Fruit fly (Drosophila melanogaster) whole organism, wandering third instar larva: ENCODE results near the gene Tmtc1.

Experiments
- Dfd ChIP-seq: fragments of >200 bp; optimal IDR thresholded peaks from 2 replicates; lab custom pipeline; 2017; ENCODE audit warnings: missing biosample characterization, missing genetic modification characterization
- HLH106 ChIP-seq: fragments of 200-800 bp; optimal IDR thresholded peaks from 3 replicates; lab custom pipeline; 2019; ENCODE audit warnings: missing biosample characterization, mild to moderate bottlenecking, missing genetic modification characterization, moderate library complexity
- ey ChIP-seq: fragments of 200-800 bp; sonication (Bioruptor generic); optimal IDR thresholded peaks from 2 replicates; lab custom pipeline; 2016; ENCODE audit warnings: missing biosample characterization, missing genetic modification characterization

- TF ChIP-seq Dfd (no peak), HLH106 (no peak), ey (no peak)
Observed at dm6 chr2L:2669523-2669922, 8.0 kb upstream of the Tmtc1 start, which contains the start of gene Gr23a.
